Worm (Caenorhabditis elegans): Measurements from ENCODE around the gene C56G3.2.

C56G3.2 gene

ce11 chrX:7415420-7415819, 50.1 kb downstream of the C56G3.2 start, which contains the start of gene C10A4.7:
Gene C10A4.7 (minus strand): TSS chrX:7415520.
- TF ChIP-seq npax-4 (tag; optimal IDR thresholded peaks at IDR 0.05), result no peak
- TF ChIP-seq dmd-4 (tag; optimal IDR thresholded peaks at IDR 0.05; ENCODE audit: borderline replicate concordance), result no peak
- TF ChIP-seq hlh-13 (GFP tag; optimal IDR thresholded peaks at IDR 0.05), result no peak
- TF ChIP-seq pat-9 (tag; optimal IDR thresholded peaks at IDR 0.05), result no peak
- TF ChIP-seq pha-4 (tag; optimal IDR thresholded peaks at IDR 0.05), result no peak
- no peak for TF ChIP-seq ttx-3 (tag; optimal IDR thresholded peaks at IDR 0.05)
- no peak for TF ChIP-seq tbx-7 (tag; optimal IDR thresholded peaks at IDR 0.05)
- no peak for TF ChIP-seq ceh-48 (tag; optimal IDR thresholded peaks at IDR 0.05)
- no peak for TF ChIP-seq hlh-30 (tag; optimal IDR thresholded peaks at IDR 0.05; ENCODE audit: insufficient read depth)
- TF ChIP-seq madf-2 (tag; optimal IDR thresholded peaks at IDR 0.05), result no peak
